Worm (Caenorhabditis elegans): Measurements from ENCODE around the gene snx-17.
A peak's percentile ranks its signal among the peaks of the same experiment; 100 is the strongest.

Gene snx-17

ce11 chrX:13144975-13145618 is 23.0 kb upstream of the snx-17 start (continued):
- no peak for TF ChIP-seq lin-15B (tag; optimal IDR thresholded peaks at IDR 0.05)
- TF ChIP-seq egl-27 (tag; optimal IDR thresholded peaks at IDR 0.05): peak; percentile 53 to 89
- no peak for TF ChIP-seq tlp-1 (tag; optimal IDR thresholded peaks at IDR 0.05)
- no peak for TF ChIP-seq ets-5 (GFP tag; IDR thresholded peaks at IDR 0.05)
- no peak for TF ChIP-seq ceh-90 (tag; optimal IDR thresholded peaks at IDR 0.05)
- peak; percentile 47 to 58 (median 54) for TF ChIP-seq dpl-1 (GFP tag; optimal IDR thresholded peaks at IDR 0.05)
- peak; percentile 96 for TF ChIP-seq fkh-8 (tag; optimal IDR thresholded peaks at IDR 0.05)
- TF ChIP-seq sox-4 (tag; optimal IDR thresholded peaks at IDR 0.05): peak; percentile 87
- TF ChIP-seq lin-14 (GFP tag; optimal IDR thresholded peaks at IDR 0.05): peak; percentile 99
- TF ChIP-seq xbp-1 (tag; optimal IDR thresholded peaks at IDR 0.05): peak; percentile 90
- TF ChIP-seq F16B12.6 (tag; optimal IDR thresholded peaks at IDR 0.05): peak; percentile 23
- TF ChIP-seq swsn-7 (tag; optimal IDR thresholded peaks at IDR 0.05): peak; percentile 97
- TF ChIP-seq ceh-63 (GFP tag; optimal IDR thresholded peaks at IDR 0.05): peak; percentile 24
- TF ChIP-seq lsy-2 (tag; optimal IDR thresholded peaks at IDR 0.05): peak; percentile 82 to 92
- TF ChIP-seq elt-2 (tag; optimal IDR thresholded peaks at IDR 0.05): peak; percentile 79
- TF ChIP-seq pax-3 (tag; optimal IDR thresholded peaks at IDR 0.05): peak; percentile 88
- peak; percentile 87 for TF ChIP-seq fos-1 (tag; optimal IDR thresholded peaks at IDR 0.05)
- peak; percentile 51 for TF ChIP-seq efl-3 (GFP tag; optimal IDR thresholded peaks at IDR 0.05)
- peak; percentile 94 for TF ChIP-seq lin-13 (GFP tag; optimal IDR thresholded peaks at IDR 0.05)
- TF ChIP-seq snu-23 (GFP tag; optimal IDR thresholded peaks at IDR 0.05): peak; percentile 98
- no peak for TF ChIP-seq pqm-1 (tag; optimal IDR thresholded peaks at IDR 0.05)
- TF ChIP-seq hlh-4 (tag; optimal IDR thresholded peaks at IDR 0.05): peak; percentile 0
- TF ChIP-seq snpc-4 (tag; optimal IDR thresholded peaks at IDR 0.05): peak; percentile 75
- peak; percentile 71 to 80 for TF ChIP-seq efl-1 (optimal IDR thresholded peaks at IDR 0.05)
- TF ChIP-seq efl-1 (GFP tag; optimal IDR thresholded peaks at IDR 0.05 in 1 of 2): peak; percentile 25 to 94
- peak; percentile 97 for TF ChIP-seq nhr-85 (tag)
- TF ChIP-seq ceh-8 (GFP tag; optimal IDR thresholded peaks at IDR 0.05): peak; percentile 83
- peak; percentile 79 for TF ChIP-seq grh-1 (GFP tag; IDR thresholded peaks at IDR 0.05)
- TF ChIP-seq ama-1 (optimal IDR thresholded peaks at IDR 0.05): peak; percentile 97
- TF ChIP-seq nhr-11 (tag; optimal IDR thresholded peaks at IDR 0.05): peak; percentile 72
- no peak for TF ChIP-seq nhr-28 (tag; optimal IDR thresholded peaks at IDR 0.05)
- peak; percentile 95 for TF ChIP-seq ztf-4 (tag; optimal IDR thresholded peaks at IDR 0.05)
- TF ChIP-seq nhr-237 (tag; optimal IDR thresholded peaks at IDR 0.05): peak; percentile 78
- no peak for TF ChIP-seq nhr-84 (tag; optimal IDR thresholded peaks at IDR 0.05)

ce11 chrX:13143762-13144732 is 22.0 kb upstream of the snx-17 start:
- TF ChIP-seq skn-1 (tag; optimal IDR thresholded peaks at IDR 0.05) (peak; percentile 5), nhr-71 (tag; optimal IDR thresholded peaks at IDR 0.05) (peak; percentile 57), efl-1 (optimal IDR thresholded peaks at IDR 0.05) (peak in 1 of 2 experiments; percentile 17), efl-1 (GFP tag; optimal IDR thresholded peaks at IDR 0.05 in 1 of 2) (peak in 1 of 2 experiments; percentile 85), fkh-8 (tag; optimal IDR thresholded peaks at IDR 0.05) (peak; percentile 37), swsn-7 (tag; optimal IDR thresholded peaks at IDR 0.05) (peak; percentile 23), F16B12.6 (tag; optimal IDR thresholded peaks at IDR 0.05) (no peak), aly-2 (tag; optimal IDR thresholded peaks at IDR 0.05) (peak; percentile 2), unc-130 (tag; optimal IDR thresholded peaks at IDR 0.05) (no peak), nhr-20 (tag; optimal IDR thresholded peaks at IDR 0.05) (peak; percentile 42), ceh-82 (tag; optimal IDR thresholded peaks at IDR 0.05) (peak in 1 of 3 experiments; percentile 20), zag-1 (tag; optimal IDR thresholded peaks at IDR 0.05) (no peak), hlh-17 (GFP tag; optimal IDR thresholded peaks at IDR 0.05; ENCODE audit: borderline replicate concordance) (peak; percentile 45), unc-62 (GFP tag; optimal IDR thresholded peaks at IDR 0.05) (no peak), fos-1 (tag; optimal IDR thresholded peaks at IDR 0.05) (no peak), ceh-8 (GFP tag; optimal IDR thresholded peaks at IDR 0.05) (peak; percentile 21), unc-30 (tag; optimal IDR thresholded peaks at IDR 0.05) (no peak), rnt-1 (tag; optimal IDR thresholded peaks at IDR 0.05) (peak; percentile 32), jun-1 (tag; optimal IDR thresholded peaks at IDR 0.05) (peak; percentile 29), ztf-11 (tag; optimal IDR thresholded peaks at IDR 0.05) (peak in 1 of 2 experiments; percentile 66), nhr-84 (tag; optimal IDR thresholded peaks at IDR 0.05) (no peak), ama-1 (optimal IDR thresholded peaks at IDR 0.05) (peak; percentile 66), ztf-4 (tag; optimal IDR thresholded peaks at IDR 0.05) (peak; percentile 5), nhr-47 (tag; optimal IDR thresholded peaks at IDR 0.05) (peak; percentile 1), irx-1 (tag; optimal IDR thresholded peaks at IDR 0.05) (no peak), snpc-4 (tag; optimal IDR thresholded peaks at IDR 0.05) (no peak)

All from whole organism, L1 larva.